Worm (Caenorhabditis elegans) whole organism, L4 larva: ENCODE measurements around the gene ipla-2.
A peak's percentile ranks its signal among the peaks of the same experiment; 100 is the strongest.

Experiments
- F26F4.8 ChIP-seq: fragments of 200-800 bp; sonication (Bioruptor generic); conservative IDR thresholded peaks from 2 replicates; pipeline ENCODE4 v1.3.6; 2022; ENCODE audit warnings: missing genetic modification characterization, missing compliant biosample characterization
- F37D6.2 ChIP-seq: sonication (generic microtip); optimal IDR thresholded peaks from 2 replicates; lab custom pipeline; 2016; ENCODE audit warnings: mild to moderate bottlenecking, missing genetic modification characterization, missing compliant biosample characterization
- Y75B8A.6 ChIP-seq: fragments of 200-800 bp; sonication (Bioruptor generic); IDR thresholded peaks from 2 replicates; pipeline ENCODE4 v1.3.6; 2022; ENCODE audit warnings: missing genetic modification reagents, missing genetic modification characterization, missing compliant biosample characterization
- ZK546.5 ChIP-seq, 2 experiments: sonication (generic microtip); optimal IDR thresholded peaks; 2 replicates each; lab custom pipeline; 2017; ENCODE audit warnings: missing biosample characterization in 2 of 2, missing genetic modification characterization in 2 of 2
- aha-1 ChIP-seq: fragments of 150-350 bp; peaks from one replicate; lab custom pipeline; 2014; ENCODE audit warnings: missing biosample characterization, missing genetic modification characterization
- attf-4 ChIP-seq: sonication (generic microtip); optimal IDR thresholded peaks from 3 replicates; lab custom pipeline; 2017; ENCODE audit warnings: missing biosample characterization, missing genetic modification characterization
- ceh-20 ChIP-seq: fragments of 200-800 bp; sonication (Bioruptor generic); IDR thresholded peaks from 2 replicates; pipeline ENCODE4 v1.3.6; 2022; ENCODE audit warnings: missing genetic modification reagents, missing genetic modification characterization, missing compliant biosample characterization
- ceh-32 ChIP-seq: sonication (generic microtip); optimal IDR thresholded peaks from 2 replicates; lab custom pipeline; 2016; ENCODE audit warnings: mild to moderate bottlenecking, missing genetic modification characterization, missing compliant biosample characterization; ENCODE audit not compliant: poor library complexity
- ceh-44 ChIP-seq: fragments of 200-800 bp; sonication (Bioruptor generic); IDR thresholded peaks from 2 replicates; pipeline ENCODE4 v1.3.6; 2022; ENCODE audit warnings: missing genetic modification reagents, missing genetic modification characterization, missing compliant biosample characterization
- ces-1 ChIP-seq: fragments of 150-350 bp; sonication (generic microtip); optimal IDR thresholded peaks from 4 replicates; lab custom pipeline; 2014; ENCODE audit warnings: missing biosample characterization, missing genetic modification reagents, missing genetic modification characterization
- daf-16 ChIP-seq, 3 experiments: sonication (generic microtip); optimal IDR thresholded peaks; 2 replicates each; lab custom pipeline; 2016 to 2017; ENCODE audit warnings: missing genetic modification characterization in 3 of 3, missing genetic modification reagents in 3 of 3, mild to moderate bottlenecking in 2 of 3, missing compliant biosample characterization in 2 of 3, missing biosample characterization in 1 of 3, moderate library complexity in 1 of 3
- dmd-9 ChIP-seq: fragments of 200-800 bp; sonication (Bioruptor generic); IDR thresholded peaks from 2 replicates; pipeline ENCODE4 v1.3.6; 2022; ENCODE audit warnings: missing genetic modification reagents, missing genetic modification characterization, missing compliant biosample characterization
- dpl-1 ChIP-seq: fragments of 150-350 bp; optimal IDR thresholded peaks from 2 replicates; lab custom pipeline; 2014; ENCODE audit warnings: missing biosample characterization, missing genetic modification reagents, missing genetic modification characterization
- egl-27 ChIP-seq: sonication (generic microtip); optimal IDR thresholded peaks from 3 replicates; lab custom pipeline; 2017; ENCODE audit warnings: missing biosample characterization, missing genetic modification reagents, missing genetic modification characterization
- gei-8 ChIP-seq: fragments of 200-800 bp; sonication (Bioruptor generic); optimal IDR thresholded peaks from 2 replicates; lab custom pipeline; 2018; ENCODE audit warnings: mild to moderate bottlenecking, missing genetic modification characterization, missing compliant biosample characterization
- hlh-11 ChIP-seq: fragments of 200-800 bp; sonication (Bioruptor generic); optimal IDR thresholded peaks from 2 replicates; lab custom pipeline; 2018; ENCODE audit warnings: mild to moderate bottlenecking, missing genetic modification characterization, missing compliant biosample characterization
- hlh-30 ChIP-seq: sonication (generic microtip); optimal IDR thresholded peaks from 2 replicates; lab custom pipeline; 2017; ENCODE audit warnings: antibody characterized with exemption, mild to moderate bottlenecking, missing genetic modification characterization, missing compliant biosample characterization; ENCODE audit not compliant: insufficient read depth
- hmg-1.1 ChIP-seq: fragments of 200-800 bp; sonication (Bioruptor generic); IDR thresholded peaks from 2 replicates; pipeline ENCODE4 v1.3.6; 2022; ENCODE audit warnings: missing genetic modification reagents, missing genetic modification characterization, missing compliant biosample characterization
- jun-1 ChIP-seq: fragments of 150-350 bp; optimal IDR thresholded peaks from 2 replicates; lab custom pipeline; 2014; ENCODE audit warnings: missing biosample characterization, missing genetic modification reagents, missing genetic modification characterization
- lin-1 ChIP-seq: fragments of 200-800 bp; sonication (Bioruptor generic); IDR thresholded peaks from 2 replicates; pipeline ENCODE4 v1.3.6; 2022; ENCODE audit warnings: missing genetic modification reagents, missing genetic modification characterization, missing compliant biosample characterization
- lin-15B ChIP-seq: fragments of 150-350 bp; sonication (generic microtip); optimal IDR thresholded peaks from 3 replicates; lab custom pipeline; 2014; ENCODE audit warnings: missing biosample characterization, missing genetic modification characterization
- lin-29 ChIP-seq: fragments of 200-800 bp; sonication (Bioruptor generic); IDR thresholded peaks from 2 replicates; pipeline ENCODE4 v1.3.6; 2022; ENCODE audit warnings: missing genetic modification reagents, missing genetic modification characterization, missing compliant biosample characterization
- mdl-1 ChIP-seq, 2 experiments: fragments of 150-350 bp in 1 of 2; sonication (generic microtip) in 1 of 2; optimal IDR thresholded peaks; 2 replicates each; lab custom pipeline; 2014 to 2017; ENCODE audit warnings: missing biosample characterization in 2 of 2, missing genetic modification characterization in 2 of 2
- mdt-29 ChIP-seq: fragments of 200-800 bp; sonication (Bioruptor generic); IDR thresholded peaks from 2 replicates; pipeline ENCODE4 v1.3.6; 2022; ENCODE audit warnings: missing genetic modification reagents, missing genetic modification characterization, missing compliant biosample characterization
- mep-1 ChIP-seq: fragments of 150-350 bp; sonication (generic microtip); optimal IDR thresholded peaks from 3 replicates; lab custom pipeline; 2014; ENCODE audit warnings: missing biosample characterization, missing genetic modification characterization
- nhr-10 ChIP-seq: fragments of 150-350 bp; optimal IDR thresholded peaks from 2 replicates; lab custom pipeline; 2014; ENCODE audit warnings: missing biosample characterization, missing genetic modification characterization
- nhr-11 ChIP-seq: fragments of 150-350 bp; optimal IDR thresholded peaks from 2 replicates; lab custom pipeline; 2014; ENCODE audit warnings: missing biosample characterization, missing genetic modification characterization
- rbr-2 ChIP-seq: sonication (generic microtip); optimal IDR thresholded peaks from 2 replicates; lab custom pipeline; 2016; ENCODE audit warnings: missing genotype, missing genetic modification characterization, missing compliant biosample characterization
- skn-1 ChIP-seq: fragments of 150-350 bp; optimal IDR thresholded peaks from 2 replicates; lab custom pipeline; 2014; ENCODE audit warnings: missing biosample characterization, missing genetic modification characterization
- snpc-4 ChIP-seq: fragments of 150-350 bp; optimal IDR thresholded peaks from 2 replicates; lab custom pipeline; 2014; ENCODE audit warnings: missing biosample characterization, missing genetic modification characterization
- tag-97 ChIP-seq: fragments of 200-800 bp; sonication (Bioruptor generic); IDR thresholded peaks from 2 replicates; pipeline ENCODE4 v1.3.6; 2022; ENCODE audit warnings: missing genetic modification characterization, missing compliant biosample characterization
- tra-1 ChIP-seq: fragments of 200-800 bp; sonication (Bioruptor generic); IDR thresholded peaks from 2 replicates; pipeline ENCODE4 v1.3.6; 2022; ENCODE audit warnings: missing genetic modification reagents, missing genetic modification characterization, missing compliant biosample characterization
- unc-130 ChIP-seq: sonication (generic microtip); optimal IDR thresholded peaks from 2 replicates; lab custom pipeline; 2016; ENCODE audit warnings: missing genetic modification reagents, missing genetic modification characterization, missing compliant biosample characterization
- unc-62 ChIP-seq, 3 experiments: fragments of 150-350 bp in 1 of 3; sonication (generic microtip); optimal IDR thresholded peaks in 2 of 3; peaks in 1 of 3; 1 replicate in 1 of 3; 2 replicates in 2 of 3; lab custom pipeline; 2014 to 2017; ENCODE audit warnings: missing biosample characterization in 3 of 3, missing genetic modification characterization in 3 of 3, missing genetic modification reagents in 3 of 3, missing genotype in 1 of 3
- zfp-2 ChIP-seq: sonication (generic microtip); optimal IDR thresholded peaks from 2 replicates; lab custom pipeline; 2016; ENCODE audit warnings: mild to moderate bottlenecking, missing genetic modification characterization, missing compliant biosample characterization
- zip-11 ChIP-seq: fragments of 200-800 bp; sonication (Bioruptor generic); IDR thresholded peaks from 2 replicates; pipeline ENCODE4 v1.3.6; 2022; ENCODE audit warnings: missing genetic modification characterization, missing compliant biosample characterization
- zip-2 ChIP-seq: fragments of 150-350 bp; optimal IDR thresholded peaks from 2 replicates; lab custom pipeline; 2014; ENCODE audit warnings: missing biosample characterization, missing genetic modification characterization
- ztf-11 ChIP-seq: fragments of 150-350 bp; optimal IDR thresholded peaks from 2 replicates; lab custom pipeline; 2014; ENCODE audit warnings: missing biosample characterization, missing genetic modification characterization
- ztf-7 ChIP-seq: fragments of 150-350 bp; optimal IDR thresholded peaks from 2 replicates; lab custom pipeline; 2014; ENCODE audit warnings: missing biosample characterization, missing genetic modification characterization

Gene ipla-2

DNA sequence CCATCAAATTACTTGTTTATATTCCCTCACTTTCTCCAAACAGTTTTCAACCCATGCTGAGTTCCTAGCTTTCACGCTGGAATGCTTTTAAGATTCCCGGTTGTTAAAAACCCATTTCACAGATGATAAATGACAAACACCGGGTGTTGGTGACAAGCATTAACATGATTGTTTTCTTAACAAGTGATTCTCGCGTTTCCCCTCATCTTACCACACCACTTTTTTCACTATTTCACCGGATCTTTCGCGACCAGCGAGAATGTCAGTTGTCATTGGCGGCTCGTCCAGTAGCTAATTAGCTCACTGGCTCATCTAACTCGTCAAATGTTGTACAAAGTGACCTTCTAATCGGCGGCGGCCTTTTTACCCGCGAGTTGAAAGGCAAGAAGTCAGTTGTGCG is 4.3 kb upstream of the ipla-2 start:
- TF ChIP-seq rbr-2 (no peak), hlh-11 (tag; lab: Kevin White, UChicago) (peak; percentile 27), unc-62 (GFP tag; optimal IDR thresholded peaks at IDR 0.05 in 1 of 2; lab: Kevin White, UChicago) (peak in 1 of 2 experiments; percentile 87), unc-62 (tag; optimal IDR thresholded peaks at IDR 0.05; lab: Kevin White, UChicago) (no peak), dpl-1 (GFP tag; lab: Kevin White, UChicago) (no peak), aha-1 (tag; lab: Kevin White, UChicago) (peak; percentile 38), daf-16 (GFP tag; optimal IDR thresholded peaks at IDR 0.05; lab: Kevin White, UChicago) (peak in 1 of 2 experiments; percentile 79), daf-16 (tag; optimal IDR thresholded peaks at IDR 0.05; lab: Kevin White, UChicago) (no peak)

DNA sequence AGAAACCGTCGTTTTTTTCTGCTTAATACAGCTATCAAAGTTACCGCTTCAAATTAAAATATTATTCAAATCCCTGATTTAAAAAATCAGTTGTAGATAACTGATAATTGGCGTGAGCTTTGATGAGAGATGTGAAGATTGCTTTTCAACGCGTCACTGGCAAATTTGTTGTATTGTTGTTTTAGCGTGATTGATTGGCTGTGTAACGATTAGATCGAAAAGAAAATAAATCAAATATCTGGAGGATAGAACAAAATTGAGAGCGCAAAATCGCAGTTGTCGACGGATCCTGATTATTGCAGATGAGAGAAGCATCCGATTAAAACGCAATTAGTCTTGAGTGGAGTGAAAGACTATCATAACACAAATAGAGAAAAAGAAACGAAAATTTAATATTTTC is 3.0 kb upstream of the ipla-2 start:
- peak in 1 of 2 experiments; percentile 47 for TF ChIP-seq unc-62 (GFP tag; optimal IDR thresholded peaks at IDR 0.05 in 1 of 2; lab: Kevin White, UChicago)
- TF ChIP-seq unc-62 (tag; optimal IDR thresholded peaks at IDR 0.05; lab: Kevin White, UChicago) = no peak
- TF ChIP-seq zip-2 (tag; lab: Kevin White, UChicago) = no peak
- TF ChIP-seq daf-16 (GFP tag; optimal IDR thresholded peaks at IDR 0.05; lab: Kevin White, UChicago) = peak in 1 of 2 experiments; percentile 30
- no peak for TF ChIP-seq daf-16 (tag; optimal IDR thresholded peaks at IDR 0.05; lab: Kevin White, UChicago)

- TF ChIP-seq aha-1 (tag; lab: Kevin White, UChicago) = peak; percentile 14
- TF ChIP-seq ces-1 (GFP tag; lab: Kevin White, UChicago) = no peak
- no peak for TF ChIP-seq dmd-9 (GFP tag; lab: Robert Waterston, UW)
- peak; percentile 41 for TF ChIP-seq hlh-11 (tag; lab: Kevin White, UChicago)
- peak; percentile 20 for TF ChIP-seq hlh-30 (tag; lab: Kevin White, UChicago)
- TF ChIP-seq tag-97 (GFP tag; lab: Robert Waterston, UW) = no peak
- TF ChIP-seq tra-1 (GFP tag; lab: Robert Waterston, UW) = no peak
- TF ChIP-seq unc-130 (GFP tag; lab: Kevin White, UChicago) = no peak
- TF ChIP-seq mdl-1 (tag; optimal IDR thresholded peaks at IDR 0.05; lab: Kevin White, UChicago) = no peak
- TF ChIP-seq mep-1 (tag; lab: Kevin White, UChicago) = no peak
- peak; percentile 28 for TF ChIP-seq nhr-11
- no peak for TF ChIP-seq F37D6.2 (tag; lab: Kevin White, UChicago)
These were observed 5.5 kb downstream of the ipla-2 start for ce11 chrX:9832370-9832769.

ce11 chrX:9831215-9831614 is 6.6 kb downstream of the ipla-2 start, which contains the start of gene rrc-1:
TSS of gene rrc-1 (minus strand) at chrX:9831288.
- TF ChIP-seq ceh-20 (GFP tag; lab: Robert Waterston, UW) (0 out of 2 replicates have a peak, but pooled peaks have one; percentile 16), F37D6.2 (tag; lab: Kevin White, UChicago) (no peak), unc-62 (GFP tag; optimal IDR thresholded peaks at IDR 0.05 in 1 of 2; lab: Kevin White, UChicago) (peak in 1 of 2 experiments; percentile 70), unc-62 (tag; optimal IDR thresholded peaks at IDR 0.05; lab: Kevin White, UChicago) (no peak), zip-11 (GFP tag; lab: Robert Waterston, UW) (no peak), mdt-29 (GFP tag; lab: Robert Waterston, UW) (no peak), aha-1 (tag; lab: Kevin White, UChicago) (peak; percentile 94)

DNA sequence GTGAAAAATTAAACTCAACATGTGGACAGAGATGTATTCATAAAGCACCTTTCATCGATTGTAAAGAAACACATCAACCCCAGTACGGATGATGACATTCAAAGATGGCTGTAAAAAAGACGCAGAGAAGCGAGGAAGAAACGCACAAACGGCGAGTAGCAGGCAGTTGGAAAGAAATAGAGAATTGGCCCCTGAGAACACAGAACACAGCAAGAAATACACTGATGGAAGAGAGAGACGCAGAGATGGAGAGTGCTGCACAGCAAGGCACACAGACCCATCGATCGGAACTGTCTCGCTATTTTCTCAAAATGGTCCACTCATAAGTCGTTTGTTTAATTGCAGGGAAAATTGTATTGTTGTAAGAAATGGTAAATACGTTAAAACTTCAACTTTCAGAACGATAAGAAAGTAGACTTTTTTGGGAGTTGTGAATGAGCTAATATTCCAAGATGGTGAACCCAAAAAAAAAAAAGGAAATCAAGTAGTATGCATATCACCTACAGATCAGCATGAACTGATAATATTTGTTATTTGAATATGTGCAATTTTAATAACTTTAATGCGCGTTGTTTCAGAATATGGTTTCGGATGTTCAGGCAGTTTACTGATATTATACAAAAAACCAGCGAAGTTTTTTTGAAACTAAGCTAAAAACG is 15.1 kb downstream of the ipla-2 start:
- TF ChIP-seq snpc-4 (tag; lab: Kevin White, UChicago) (no peak), egl-27 (tag; lab: Kevin White, UChicago) (no peak), rbr-2 (peak; percentile 75), ZK546.5 (tag; optimal IDR thresholded peaks at IDR 0.05; lab: Kevin White, UChicago) (no peak), ztf-11 (tag; lab: Kevin White, UChicago) (no peak), ceh-32 (tag; lab: Kevin White, UChicago) (no peak), ceh-44 (GFP tag; lab: Robert Waterston, UW) (no peak), skn-1 (tag; lab: Kevin White, UChicago) (no peak), hmg-1.1 (GFP tag; lab: Robert Waterston, UW) (peak; percentile 82), zip-2 (tag; lab: Kevin White, UChicago) (no peak), zfp-2 (no peak), ztf-7 (no peak), zip-11 (GFP tag; lab: Robert Waterston, UW) (no peak), lin-15B (tag; lab: Kevin White, UChicago) (no peak), lin-1 (GFP tag; lab: Robert Waterston, UW) (no peak), attf-4 (tag; lab: Kevin White, UChicago) (no peak), Y75B8A.6 (GFP tag; lab: Robert Waterston, UW) (no peak), nhr-10 (tag; lab: Kevin White, UChicago) (no peak), F26F4.8 (GFP tag; lab: Robert Waterston, UW) (no peak), gei-8 (no peak), jun-1 (tag; lab: Kevin White, UChicago) (no peak), lin-29 (GFP tag; lab: Robert Waterston, UW) (no peak), unc-62 (GFP tag; optimal IDR thresholded peaks at IDR 0.05 in 1 of 2; lab: Kevin White, UChicago) (peak in 1 of 2 experiments; percentile 93), unc-62 (tag; optimal IDR thresholded peaks at IDR 0.05; lab: Kevin White, UChicago) (no peak)
